Worm (Caenorhabditis elegans) whole organism, L4/young adult: ENCODE measurements around the gene Y55B1AR.2.

Experiments used
- W03F9.2 ChIP-seq: fragments of 150-350 bp; optimal IDR thresholded peaks from 2 replicates; lab custom pipeline; 2014; ENCODE audit warnings: missing biosample characterization, missing genetic modification characterization
- dao-5 ChIP-seq: sonication (generic microtip); optimal IDR thresholded peaks from 2 replicates; lab custom pipeline; 2016; ENCODE audit warnings: missing genotype, missing genetic modification characterization, moderate library complexity, missing compliant biosample characterization

DNA sequence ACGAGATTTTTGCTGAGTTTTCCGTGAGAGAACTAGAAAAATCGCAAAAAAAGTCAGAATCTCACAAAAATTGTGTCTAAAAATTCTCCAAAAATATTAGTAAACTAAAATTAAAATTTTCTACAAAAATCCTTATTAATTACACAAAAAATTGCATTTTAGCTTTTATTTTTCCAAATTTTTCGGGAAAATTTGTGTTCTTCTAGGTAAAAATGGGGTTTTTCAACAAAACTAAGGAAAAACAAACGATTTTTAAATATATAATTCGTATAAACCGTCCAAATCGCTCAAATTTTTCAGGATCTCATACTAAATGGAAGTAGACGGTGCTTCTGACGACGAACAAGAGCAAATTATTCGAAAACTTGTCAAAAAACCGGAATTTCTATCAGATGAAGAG, 43.2 kb upstream of the Y55B1AR.2 start, which contains the start of gene W06E11.1:
- TF ChIP-seq W03F9.2 = no peak
- TF ChIP-seq dao-5 (tag; lab: Kevin White, UChicago) = no peak
